Fruit fly (Drosophila melanogaster) whole organism, wandering third instar larva: ENCODE measurements around the gene tadr.

ENCODE experiments used
- Abd-B ChIP-seq: fragments of >200 bp; optimal IDR thresholded peaks from 2 replicates; lab custom pipeline; 2017; ENCODE audit warnings: missing biosample characterization, missing genetic modification characterization
- CG32264 ChIP-seq: fragments of 200-800 bp; sonication (Bioruptor generic); optimal IDR thresholded peaks from 2 replicates; lab custom pipeline; 2016; ENCODE audit warnings: missing biosample characterization, missing genetic modification characterization
- CG9705 ChIP-seq: fragments of 200-800 bp; sonication (Bioruptor generic); optimal IDR thresholded peaks from 2 replicates; lab custom pipeline; 2018; ENCODE audit warnings: missing biosample characterization, mild to moderate bottlenecking, missing genetic modification characterization
- CrebA ChIP-seq: fragments of 200-800 bp; sonication (Bioruptor generic); optimal IDR thresholded peaks from 2 replicates; lab custom pipeline; 2016; ENCODE audit warnings: missing biosample characterization, mild to moderate bottlenecking, missing genetic modification characterization, borderline replicate concordance
- Dfd ChIP-seq: fragments of >200 bp; optimal IDR thresholded peaks from 2 replicates; lab custom pipeline; 2017; ENCODE audit warnings: missing biosample characterization, missing genetic modification characterization
- Dif ChIP-seq: fragments of 200-275, 200-300 bp; sonication (Bioruptor generic); optimal IDR thresholded peaks from 2 replicates; lab custom pipeline; 2018; ENCODE audit warnings: missing biosample characterization, missing genetic modification characterization; ENCODE audit not compliant: partially characterized antibody
- HLH106 ChIP-seq: fragments of 200-800 bp; optimal IDR thresholded peaks from 3 replicates; lab custom pipeline; 2019; ENCODE audit warnings: missing biosample characterization, mild to moderate bottlenecking, missing genetic modification characterization, moderate library complexity
- Hnf4 ChIP-seq: fragments of 200-800 bp; sonication (Bioruptor generic); optimal IDR thresholded peaks from 2 replicates; lab custom pipeline; 2016; ENCODE audit warnings: missing biosample characterization, mild to moderate bottlenecking, missing genetic modification characterization
- Hr78 ChIP-seq: fragments of >200 bp; optimal IDR thresholded peaks from 2 replicates; lab custom pipeline; 2017; ENCODE audit warnings: missing biosample characterization, missing genetic modification characterization
- Hr83 ChIP-seq: fragments of 200-300 bp; sonication (Bioruptor generic); optimal IDR thresholded peaks from 2 replicates; lab custom pipeline; 2016; ENCODE audit warnings: missing biosample characterization, mild to moderate bottlenecking, missing genetic modification characterization, moderate library complexity; ENCODE audit not compliant: poor library complexity, severe bottlenecking
- Mio ChIP-seq: sonication (Bioruptor generic); optimal IDR thresholded peaks from 2 replicates; lab custom pipeline; 2016; ENCODE audit warnings: missing biosample characterization, missing genetic modification characterization
- Myc ChIP-seq: fragments of >200 bp; optimal IDR thresholded peaks from 2 replicates; lab custom pipeline; 2017
- N ChIP-seq: fragments of >200 bp; optimal IDR thresholded peaks from 2 replicates; lab custom pipeline; 2018; ENCODE audit warnings: missing biosample characterization, missing external identifiers, missing genetic modification characterization
- Rel ChIP-seq, 2 experiments: fragments of 200-800 bp; sonication (Bioruptor generic) in 1 of 2; optimal IDR thresholded peaks; 2 replicates in 1 of 2; 3 replicates in 1 of 2; lab custom pipeline; 2016 to 2019; ENCODE audit warnings: mild to moderate bottlenecking in 2 of 2, missing biosample characterization in 2 of 2, missing genetic modification characterization in 2 of 2, moderate library complexity in 1 of 2
- Sp1 ChIP-seq: fragments of 200-800 bp; sonication (Bioruptor generic); optimal IDR thresholded peaks from 3 replicates; lab custom pipeline; 2019; ENCODE audit warnings: missing biosample characterization, mild to moderate bottlenecking, missing genetic modification characterization, moderate library complexity
- br ChIP-seq: fragments of 200-800 bp; sonication (Bioruptor generic); optimal IDR thresholded peaks from 2 replicates; lab custom pipeline; 2016; ENCODE audit warnings: missing biosample characterization, missing genetic modification characterization
- brk ChIP-seq: fragments of 200-800 bp; sonication (Bioruptor generic); optimal IDR thresholded peaks from 2 replicates; lab custom pipeline; 2016; ENCODE audit warnings: missing biosample characterization, mild to moderate bottlenecking, missing genetic modification characterization
- dl ChIP-seq, 2 experiments: fragments of 175-275, 200-275 bp in 1 of 2; fragments of 200-275 bp in 1 of 2; sonication (Bioruptor generic); optimal IDR thresholded peaks; lab custom pipeline; 2018; ENCODE audit warnings: mild to moderate bottlenecking in 2 of 2, missing biosample characterization in 2 of 2, missing genetic modification characterization in 2 of 2, moderate library complexity in 2 of 2; ENCODE audit not compliant: partially characterized antibody in 2 of 2, insufficient read depth in 1 of 2
- dmrt93B ChIP-seq: fragments of 200-800 bp; sonication (Bioruptor generic); optimal IDR thresholded peaks from 2 replicates; lab custom pipeline; 2018; ENCODE audit warnings: missing biosample characterization, mild to moderate bottlenecking, missing genetic modification characterization
- dsf ChIP-seq: sonication (Bioruptor generic); optimal IDR thresholded peaks from 2 replicates; lab custom pipeline; 2016; ENCODE audit warnings: missing biosample characterization, missing genetic modification characterization, borderline replicate concordance
- ey ChIP-seq: fragments of 200-800 bp; sonication (Bioruptor generic); optimal IDR thresholded peaks from 2 replicates; lab custom pipeline; 2016; ENCODE audit warnings: missing biosample characterization, missing genetic modification characterization
- foxo ChIP-seq, 2 experiments: fragments of 200-800 bp; sonication (Bioruptor generic); optimal IDR thresholded peaks; 2 replicates in 1 of 2; 3 replicates in 1 of 2; lab custom pipeline; 2016 to 2017; ENCODE audit warnings: missing biosample characterization in 2 of 2, missing genetic modification characterization in 2 of 2
- fru ChIP-seq: fragments of 200-800 bp; sonication (Bioruptor generic); optimal IDR thresholded peaks from 3 replicates; lab custom pipeline; 2016; ENCODE audit warnings: missing biosample characterization, mild to moderate bottlenecking, missing genetic modification characterization
- h ChIP-seq: fragments of 200-800 bp; sonication (Bioruptor generic); optimal IDR thresholded peaks from 3 replicates; lab custom pipeline; 2016; ENCODE audit warnings: missing biosample characterization, mild to moderate bottlenecking, missing genetic modification characterization
- jim ChIP-seq: fragments of 175-275, 200-325 bp; sonication (Bioruptor generic); optimal IDR thresholded peaks from 2 replicates; lab custom pipeline; 2016; ENCODE audit warnings: missing biosample characterization, mild to moderate bottlenecking, missing genetic modification characterization
- lola ChIP-seq: fragments of >200 bp; optimal IDR thresholded peaks from 2 replicates; lab custom pipeline; 2017; ENCODE audit warnings: missing biosample characterization, missing genetic modification characterization
- pan ChIP-seq: fragments of >200 bp; optimal IDR thresholded peaks from 2 replicates; lab custom pipeline; 2017
- psq ChIP-seq: fragments of 200-800 bp; sonication (Bioruptor generic); optimal IDR thresholded peaks from 3 replicates; lab custom pipeline; 2017; ENCODE audit warnings: missing biosample characterization, mild to moderate bottlenecking, missing genetic modification characterization, moderate library complexity
- rgr ChIP-seq: fragments of 200-800 bp; sonication (Bioruptor generic); optimal IDR thresholded peaks from 3 replicates; lab custom pipeline; 2016; ENCODE audit warnings: missing biosample characterization, mild to moderate bottlenecking, missing genetic modification characterization
- tai ChIP-seq: sonication (Bioruptor generic); optimal IDR thresholded peaks from 2 replicates; lab custom pipeline; 2016; ENCODE audit warnings: missing biosample characterization, missing genetic modification characterization
- usp ChIP-seq: fragments of >200 bp; optimal IDR thresholded peaks from 2 replicates; lab custom pipeline; 2017; ENCODE audit warnings: missing biosample characterization, missing genetic modification characterization
- woc ChIP-seq: sonication (Bioruptor generic); optimal IDR thresholded peaks from 2 replicates; lab custom pipeline; 2016; ENCODE audit warnings: missing biosample characterization, mild to moderate bottlenecking, missing genetic modification characterization

tadr gene

DNA sequence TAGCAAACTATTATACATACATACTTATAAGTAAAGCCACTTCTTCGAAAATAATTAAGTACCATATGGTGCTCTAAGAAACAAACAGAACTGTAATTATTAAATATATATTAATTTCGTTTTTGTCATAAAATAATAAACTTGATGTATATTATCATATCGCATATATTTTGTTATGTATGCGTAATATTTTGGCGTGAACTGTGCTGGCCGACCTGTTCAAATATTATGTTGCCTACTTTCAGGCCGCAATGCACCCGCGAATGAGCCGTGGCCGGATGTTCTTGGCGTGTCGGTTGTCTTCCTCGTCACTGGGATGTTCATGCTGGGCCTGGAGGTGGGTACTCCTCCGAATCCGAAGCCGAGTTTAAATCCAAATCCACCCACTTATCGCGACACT is 2.6 kb downstream of the tadr start:
- no peak for TF ChIP-seq Abd-B (GFP tag; lab: Kevin White, UChicago)

- TF ChIP-seq tai, result no peak
- no peak for TF ChIP-seq CrebA (GFP tag; lab: Kevin White, UChicago)
- no peak for TF ChIP-seq Rel (GFP tag; optimal IDR thresholded peaks at IDR 0.05; lab: Kevin White, UChicago)
- no peak for TF ChIP-seq Rel (tag; optimal IDR thresholded peaks at IDR 0.05; lab: Kevin White, UChicago)
- TF ChIP-seq Dfd (GFP tag; lab: Kevin White, UChicago), result no peak
- no peak for TF ChIP-seq fru (GFP tag; lab: Kevin White, UChicago)
- no peak for TF ChIP-seq Abd-B (GFP tag; lab: Kevin White, UChicago)
- TF ChIP-seq pan, result no peak
- TF ChIP-seq usp (GFP tag; lab: Kevin White, UChicago), result no peak
- no peak for TF ChIP-seq Myc (lab: Kevin White, UChicago)
- no peak for TF ChIP-seq HLH106 (tag; lab: Kevin White, UChicago)
- no peak for TF ChIP-seq dsf (GFP tag; lab: Kevin White, UChicago)
- TF ChIP-seq dl (GFP tag; optimal IDR thresholded peaks at IDR 0.05; lab: Kevin White, UChicago; ENCODE audit: insufficient read depth in 1 of 2, partially characterized antibody in 2 of 2), result no peak
- TF ChIP-seq br (GFP tag; lab: Kevin White, UChicago), result no peak
- no peak for TF ChIP-seq foxo (GFP tag; optimal IDR thresholded peaks at IDR 0.05; lab: Kevin White, UChicago)
- no peak for TF ChIP-seq brk
- TF ChIP-seq lola (GFP tag; lab: Kevin White, UChicago), result no peak
- no peak for TF ChIP-seq Dif
- no peak for TF ChIP-seq woc
- no peak for TF ChIP-seq Hnf4 (GFP tag; lab: Kevin White, UChicago)
Measured at dm6 chr2L:21082444-21083201, 7.4 kb downstream of the tadr start, which contains the start of gene CG33511. CG33511 (minus strand) TSS chr2L:21082494.

DNA sequence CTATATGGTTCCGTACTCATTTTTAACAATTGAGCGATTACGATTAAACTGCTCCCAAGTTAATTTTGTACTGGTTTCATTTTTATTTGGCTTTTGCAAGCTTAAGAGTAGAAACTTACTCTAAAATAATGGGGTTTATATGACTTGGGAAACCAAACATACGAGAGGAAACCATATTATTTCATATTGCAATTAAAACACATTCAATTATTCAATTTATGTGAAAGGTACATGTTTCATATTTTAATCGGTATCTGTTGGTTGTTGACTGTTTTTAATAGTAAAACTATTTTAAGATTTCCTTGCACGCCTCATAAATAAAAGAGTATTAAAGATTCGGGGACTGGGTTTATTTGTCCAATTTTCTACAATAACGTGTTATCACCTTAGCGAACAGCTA is 9.1 kb downstream of the tadr start, which contains the start of gene CG33510:
TSS of gene CG33510 (minus strand) at position 59 of the 400 bp plus-strand sequence.
- TF ChIP-seq h (GFP tag; lab: Kevin White, UChicago) (peak; percentile 31), fru (GFP tag; lab: Kevin White, UChicago) (peak; percentile 57), psq (no peak), rgr (GFP tag; lab: Kevin White, UChicago) (peak; percentile 6), CG32264 (no peak), Hr83 (GFP tag; lab: Kevin White, UChicago) (no peak), Dfd (GFP tag; lab: Kevin White, UChicago) (no peak), CG9705 (no peak), foxo (GFP tag; optimal IDR thresholded peaks at IDR 0.05; lab: Kevin White, UChicago) (peak in 1 of 2 experiments; percentile 20)

- TF ChIP-seq N, result no peak
- TF ChIP-seq HLH106 (tag; lab: Kevin White, UChicago), result no peak
- TF ChIP-seq, all 38 proteins: peak for 0
Measured at dm6 chr2L:21086406-21086805, 11.2 kb downstream of the tadr start, which contains the start of gene CG33509. CG33509 (minus strand) TSS chr2L:21086506.

DNA sequence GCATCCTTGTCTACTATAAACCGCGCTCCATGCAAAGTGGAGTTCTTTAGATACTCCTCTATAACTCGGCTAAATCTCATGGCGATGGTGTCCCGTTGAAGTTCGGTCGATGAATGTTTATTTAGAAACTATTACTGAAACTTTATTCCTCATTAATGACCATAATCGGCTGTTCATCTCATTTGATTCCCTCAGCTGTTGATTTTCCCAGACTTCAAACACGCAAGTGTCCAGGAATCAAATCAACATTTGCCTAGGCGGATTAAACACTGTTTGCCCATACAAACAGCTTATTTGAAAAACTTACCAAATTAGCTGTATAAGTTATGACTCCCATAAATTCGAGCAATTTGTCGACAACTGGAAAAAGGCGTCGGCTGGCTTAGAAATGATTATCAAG is 13.4 kb downstream of the tadr start, which contains the start of gene ppk13:
TSS of gene ppk13 (minus strand) at position 101 of the 400 bp plus-strand sequence.
- no peak for TF ChIP-seq dmrt93B (GFP tag; lab: Kevin White, UChicago)
- TF ChIP-seq lola (GFP tag; lab: Kevin White, UChicago), result no peak
- TF ChIP-seq Abd-B (GFP tag; lab: Kevin White, UChicago), result no peak
- TF ChIP-seq Mio (GFP tag; lab: Kevin White, UChicago), result no peak
- no peak for TF ChIP-seq jim (GFP tag; lab: Kevin White, UChicago)
- TF ChIP-seq N, result no peak
- no peak for TF ChIP-seq br (GFP tag; lab: Kevin White, UChicago)
- TF ChIP-seq Hnf4 (GFP tag; lab: Kevin White, UChicago), result no peak
- no peak for TF ChIP-seq Hr78
- no peak for TF ChIP-seq dl (GFP tag; optimal IDR thresholded peaks at IDR 0.05; lab: Kevin White, UChicago; ENCODE audit: insufficient read depth in 1 of 2, partially characterized antibody in 2 of 2)
- no peak for TF ChIP-seq tai
- TF ChIP-seq Sp1, result no peak
- no peak for TF ChIP-seq fru (GFP tag; lab: Kevin White, UChicago)
- TF ChIP-seq CG9705, result no peak
- no peak for TF ChIP-seq ey (GFP tag; lab: Kevin White, UChicago)
- no peak for TF ChIP-seq CG32264
- no peak for TF ChIP-seq Myc (lab: Kevin White, UChicago)
